Fruit fly (Drosophila melanogaster): ENCODE measurements around the gene Bin1.
A peak's percentile ranks its signal among the peaks of the same experiment; 100 is the strongest.

Gene Bin1

dm6 chr3R:16235215-16235937 lies 46.0 kb upstream of the Bin1 start (continued):
- TF ChIP-seq CG2199 (GFP tag; IDR thresholded peaks at IDR 0.05) (no peak), z (GFP tag; IDR thresholded peaks at IDR 0.05) (no peak), pnt (GFP tag; optimal IDR thresholded peaks at IDR 0.05) (no peak), mam (GFP tag; optimal IDR thresholded peaks at IDR 0.05) (no peak), p53 (GFP tag; optimal IDR thresholded peaks at IDR 0.05) (no peak), CG12299 (tag; optimal IDR thresholded peaks at IDR 0.05) (peak; percentile 30), kah (GFP tag; optimal IDR thresholded peaks at IDR 0.05) (no peak), H2.0 (GFP tag; IDR thresholded peaks at IDR 0.05) (no peak), CG16813 (GFP tag; IDR thresholded peaks at IDR 0.05; ENCODE audit: partially characterized antibody) (no peak), ftz-f1 (GFP tag; optimal IDR thresholded peaks at IDR 0.05) (peak; percentile 91), stc (GFP tag; IDR thresholded peaks at IDR 0.05) (no peak), bsh (GFP tag; optimal IDR thresholded peaks at IDR 0.05) (no peak), C15 (GFP tag; IDR thresholded peaks at IDR 0.05) (no peak), CG2116 (GFP tag; optimal IDR thresholded peaks at IDR 0.05) (no peak), Opbp (GFP tag; IDR thresholded peaks at IDR 0.05; ENCODE audit: partially characterized antibody) (no peak), CG6765 (GFP tag; optimal IDR thresholded peaks at IDR 0.05) (no peak), Hr39 (optimal IDR thresholded peaks at IDR 0.05) (no peak), CG6791 (GFP tag; IDR thresholded peaks at IDR 0.05; ENCODE audit: partially characterized antibody) (no peak), cwo (GFP tag; optimal IDR thresholded peaks at IDR 0.05) (peak; percentile 22), pb (GFP tag; optimal IDR thresholded peaks at IDR 0.05) (peak; percentile 24), crol (GFP tag; IDR thresholded peaks at IDR 0.05) (no peak), ewg (GFP tag; optimal IDR thresholded peaks at IDR 0.05) (no peak), run (tag; optimal IDR thresholded peaks at IDR 0.05) (no peak), Nf-YB (GFP tag; optimal IDR thresholded peaks at IDR 0.05) (no peak), MTF-1 (GFP tag; optimal IDR thresholded peaks at IDR 0.05; ENCODE audit: borderline replicate concordance) (no peak), Atf6 (GFP tag; IDR thresholded peaks at IDR 0.05) (no peak), D19A (tag; optimal IDR thresholded peaks at IDR 0.05) (no peak), Fer3 (tag; optimal IDR thresholded peaks at IDR 0.05) (no peak), CG15011 (GFP tag; optimal IDR thresholded peaks at IDR 0.05) (no peak), E2f2 (GFP tag; IDR thresholded peaks at IDR 0.05) (no peak), croc (GFP tag; conservative IDR thresholded peaks at IDR 0.05) (no peak), CG5180 (GFP tag; optimal IDR thresholded peaks at IDR 0.05) (peak; percentile 97), CG17186 (GFP tag; optimal IDR thresholded peaks at IDR 0.05) (no peak), CG34422 (GFP tag; IDR thresholded peaks at IDR 0.05) (no peak), Dp (GFP tag; optimal IDR thresholded peaks at IDR 0.05) (no peak), zfh1 (GFP tag; IDR thresholded peaks at IDR 0.05) (no peak), otp (GFP tag; IDR thresholded peaks at IDR 0.05) (no peak), ase (GFP tag; IDR thresholded peaks at IDR 0.05) (no peak), CG17385 (GFP tag; optimal IDR thresholded peaks at IDR 0.05) (peak; percentile 98), Atf3 (GFP tag; optimal IDR thresholded peaks at IDR 0.05) (no peak), CoRest (tag; optimal IDR thresholded peaks at IDR 0.05) (no peak), psq (GFP tag; optimal IDR thresholded peaks at IDR 0.05) (peak; percentile 55), slp2 (GFP tag; optimal IDR thresholded peaks at IDR 0.05) (no peak), Elba2 (GFP tag; optimal IDR thresholded peaks at IDR 0.05) (no peak), zfh2 (GFP tag; optimal IDR thresholded peaks at IDR 0.05) (no peak), CG1529 (GFP tag; optimal IDR thresholded peaks at IDR 0.05) (no peak), chn (GFP tag; optimal IDR thresholded peaks at IDR 0.05) (peak; percentile 48), CG6654 (GFP tag; optimal IDR thresholded peaks at IDR 0.05) (no peak), Sox102F (GFP tag; optimal IDR thresholded peaks at IDR 0.05) (no peak), zen2 (GFP tag; IDR thresholded peaks at IDR 0.05; ENCODE audit: partially characterized antibody) (no peak), CG7786 (GFP tag; optimal IDR thresholded peaks at IDR 0.05) (no peak)
